Worm (Caenorhabditis elegans) whole organism, L2 larva: ENCODE measurements around the gene W02B12.13.

ENCODE experiments used
- ama-1 ChIP-seq: fragments of 150-350 bp; optimal IDR thresholded peaks from 2 replicates; lab custom pipeline; 2018; ENCODE audit warnings: inconsistent platforms
- nhr-129 ChIP-seq: fragments of 150-350 bp; optimal IDR thresholded peaks from 2 replicates; lab custom pipeline; 2014; ENCODE audit warnings: missing biosample characterization, missing genetic modification characterization
- nhr-25 ChIP-seq: fragments of 150-350 bp; sonication (generic microtip); optimal IDR thresholded peaks from 3 replicates; lab custom pipeline; 2014; ENCODE audit warnings: missing biosample characterization, missing genetic modification characterization
- snpc-4 ChIP-seq: fragments of 150-350 bp; optimal IDR thresholded peaks from 2 replicates; lab custom pipeline; 2014; ENCODE audit warnings: missing biosample characterization, missing genetic modification characterization

ce11 chrII:11409678-11410133 lies 35.4 kb upstream of the W02B12.13 start, which contains the start of gene C05D12.7:
- TF ChIP-seq ama-1 (lab: Kevin White, UChicago): no peak
- TF ChIP-seq nhr-25: no peak
- no peak for TF ChIP-seq nhr-129 (tag; lab: Kevin White, UChicago)
- TF ChIP-seq snpc-4: no peak
